Worm (Caenorhabditis elegans) whole organism, late embryonic: ENCODE data around the gene adt-3.

ENCODE experiments used
- Y22D7AL.16 ChIP-seq: sonication (generic microtip); optimal IDR thresholded peaks from 2 replicates; lab custom pipeline; 2016; ENCODE audit warnings: missing genetic modification characterization, missing compliant biosample characterization
- ceh-19 ChIP-seq: fragments of 200-800 bp; sonication (Bioruptor generic); optimal IDR thresholded peaks from 2 replicates; lab custom pipeline; 2018; ENCODE audit warnings: mild to moderate bottlenecking, missing genetic modification characterization, missing compliant biosample characterization
- ceh-22 ChIP-seq: sonication (generic microtip); optimal IDR thresholded peaks from 2 replicates; lab custom pipeline; 2017; ENCODE audit warnings: missing biosample characterization, missing genetic modification characterization
- pha-4 ChIP-seq: fragments of 150-350 bp; optimal IDR thresholded peaks from 2 replicates; lab custom pipeline; 2018; ENCODE audit warnings: missing biosample characterization, missing genetic modification reagents, missing genetic modification characterization
- sox-2 ChIP-seq: fragments of 200-800 bp; sonication (Bioruptor generic); IDR thresholded peaks from 2 replicates; pipeline ENCODE4 v1.3.6; 2022; ENCODE audit warnings: missing genetic modification reagents, missing genetic modification characterization, missing compliant biosample characterization
- sox-4 ChIP-seq: sonication (generic microtip); optimal IDR thresholded peaks from 2 replicates; lab custom pipeline; 2017; ENCODE audit warnings: mild to moderate bottlenecking, missing genetic modification characterization, inconsistent platforms, missing compliant biosample characterization
- ttx-3 ChIP-seq: sonication (generic microtip); optimal IDR thresholded peaks from 2 replicates; lab custom pipeline; 2016; ENCODE audit warnings: missing genetic modification reagents, missing genetic modification characterization, missing compliant biosample characterization
- unc-86 ChIP-seq: sonication (generic microtip); optimal IDR thresholded peaks from 2 replicates; lab custom pipeline; 2016; ENCODE audit warnings: missing genetic modification characterization, missing compliant biosample characterization

DNA sequence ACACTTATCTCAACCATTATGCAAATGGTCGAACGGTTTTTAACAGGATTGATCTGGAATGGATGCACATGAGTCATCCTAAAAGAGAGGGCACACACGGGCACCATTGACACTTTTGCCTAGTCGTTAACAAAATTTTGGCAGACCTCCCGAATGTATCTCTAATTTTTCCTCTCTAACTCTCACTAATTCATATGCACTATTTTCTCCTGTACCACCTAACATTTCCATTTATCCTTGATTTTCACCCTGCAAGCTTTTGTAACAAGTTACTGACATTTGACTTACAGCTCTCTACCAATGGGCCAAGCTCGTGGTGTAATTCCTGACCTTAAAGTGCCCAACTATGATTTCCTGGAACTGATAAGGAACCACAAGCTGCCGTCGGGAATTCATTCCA lies 14.4 kb upstream of the adt-3 start, which contains the start of gene T22B2.3:
- TF ChIP-seq unc-86 (no peak), sox-4 (tag; lab: Kevin White, UChicago) (no peak), ceh-19 (no peak), ttx-3 (tag; lab: Kevin White, UChicago) (no peak), sox-2 (GFP tag; lab: Robert Waterston, UW) (no peak), pha-4 (tag; lab: Kevin White, UChicago) (no peak), Y22D7AL.16 (tag; lab: Kevin White, UChicago) (no peak), ceh-22 (tag; lab: Kevin White, UChicago) (no peak)
